Worm (Caenorhabditis elegans) whole organism, early embryonic: ENCODE results near the gene ada-2.

Source experiments
- B0310.2 ChIP-seq: sonication (generic microtip); optimal IDR thresholded peaks from 2 replicates; lab custom pipeline; 2016; ENCODE audit warnings: mild to moderate bottlenecking, missing genetic modification characterization, missing compliant biosample characterization
- F13C5.2 ChIP-seq: sonication (generic microtip); optimal IDR thresholded peaks from 2 replicates; lab custom pipeline; 2017; ENCODE audit warnings: mild to moderate bottlenecking, missing genetic modification characterization, inconsistent platforms, missing compliant biosample characterization
- ama-1 ChIP-seq: fragments of 150-350 bp; optimal IDR thresholded peaks from 2 replicates; lab custom pipeline; 2014
- flt-1 ChIP-seq: fragments of 200-800 bp; sonication (Bioruptor generic); IDR thresholded peaks from 2 replicates; pipeline ENCODE4 v1.3.6; 2022; ENCODE audit warnings: missing genetic modification characterization, missing compliant biosample characterization
- hnd-1 ChIP-seq: sonication (generic microtip); optimal IDR thresholded peaks from 2 replicates; lab custom pipeline; 2016; ENCODE audit warnings: missing genetic modification characterization, missing compliant biosample characterization
- pes-1 ChIP-seq: fragments of 200-800 bp; sonication (Bioruptor generic); IDR thresholded peaks from 2 replicates; pipeline ENCODE4 v1.3.6; 2022; ENCODE audit warnings: missing genetic modification reagents, missing genetic modification characterization, missing compliant biosample characterization
- tbx-11 ChIP-seq: fragments of 200-800 bp; sonication (Bioruptor generic); IDR thresholded peaks from 2 replicates; pipeline ENCODE4 v1.3.6; 2022; ENCODE audit warnings: missing genetic modification characterization, missing compliant biosample characterization
- tbx-37 ChIP-seq: fragments of 200-800 bp; sonication (Bioruptor generic); conservative IDR thresholded peaks from 2 replicates; pipeline ENCODE4 v1.3.6; 2022; ENCODE audit warnings: missing genetic modification reagents, missing genetic modification characterization, missing compliant biosample characterization

- TF ChIP-seq ama-1 (lab: Kevin White, UChicago) (no peak), F13C5.2 (tag; lab: Kevin White, UChicago) (no peak), hnd-1 (tag; lab: Kevin White, UChicago) (no peak), pes-1 (GFP tag; lab: Robert Waterston, UW) (no peak), flt-1 (GFP tag; lab: Robert Waterston, UW) (no peak), B0310.2 (tag; lab: Kevin White, UChicago) (no peak), tbx-11 (GFP tag; lab: Robert Waterston, UW) (no peak), tbx-37 (GFP tag; lab: Robert Waterston, UW) (no peak)
These were observed 25.2 kb downstream of the ada-2 start for ce11 chrII:7277257-7277656.
